Fruit fly (Drosophila melanogaster): Measurements from ENCODE around the gene elm.

The elm gene

dm6 chr3R:5648569-5649476, 5.8 kb downstream of the elm start, which contains the start of the genes MTA1-like and Sec23 (continued):
- TF ChIP-seq CG32532 (GFP tag; IDR thresholded peaks at IDR 0.05) (peak; percentile 43; the same call in 1 of the 2 replicates), CG8478 (optimal IDR thresholded peaks at IDR 0.05) (no peak), CG10209 (GFP tag; optimal IDR thresholded peaks at IDR 0.05) (peak; percentile 41), stc (GFP tag; IDR thresholded peaks at IDR 0.05) (no peak), CG7963 (GFP tag; IDR thresholded peaks at IDR 0.05; ENCODE audit: partially characterized antibody) (peak; percentile 74; the same call in 2 of the 3 replicates), CG10565 (GFP tag; optimal IDR thresholded peaks at IDR 0.05) (no peak), Nf-YC (tag; optimal IDR thresholded peaks at IDR 0.05) (peak; percentile 69), ro (GFP tag; IDR thresholded peaks at IDR 0.05) (no peak), peb (GFP tag; IDR thresholded peaks at IDR 0.05) (no peak), BtbVII (GFP tag; optimal IDR thresholded peaks at IDR 0.05) (no peak), prd (optimal IDR thresholded peaks at IDR 0.05) (no peak), prd (GFP tag; IDR thresholded peaks at IDR 0.05) (peak; percentile 52; the same call in 1 of the 3 replicates), CG34422 (GFP tag; IDR thresholded peaks at IDR 0.05) (0 out of 3 replicates have a peak, but pooled peaks have one; percentile 52), btn (GFP tag; optimal IDR thresholded peaks at IDR 0.05) (no peak), CG13775 (GFP tag; optimal IDR thresholded peaks at IDR 0.05) (peak; percentile 81), B-H1 (GFP tag; IDR thresholded peaks at IDR 0.05) (no peak), D19B (GFP tag; optimal IDR thresholded peaks at IDR 0.05) (peak; percentile 18), schlank (tag; optimal IDR thresholded peaks at IDR 0.05) (no peak), CG6791 (GFP tag; IDR thresholded peaks at IDR 0.05; ENCODE audit: partially characterized antibody) (peak; percentile 93), pros (GFP tag; optimal IDR thresholded peaks at IDR 0.05) (peak; percentile 97), dimm (GFP tag; IDR thresholded peaks at IDR 0.05) (no peak), lilli (GFP tag; optimal IDR thresholded peaks at IDR 0.05) (peak; percentile 65), CG34224 (GFP tag; IDR thresholded peaks at IDR 0.05; ENCODE audit: partially characterized antibody) (peak; percentile 85), tgo (GFP tag; IDR thresholded peaks at IDR 0.05) (peak; percentile 40; the same call in 1 of the 3 replicates), vfl (GFP tag; optimal IDR thresholded peaks at IDR 0.05) (no peak), CG17612 (GFP tag; IDR thresholded peaks at IDR 0.05) (no peak), CG6813 (GFP tag; optimal IDR thresholded peaks at IDR 0.05) (peak; percentile 7), bcd (GFP tag; optimal IDR thresholded peaks at IDR 0.05) (peak; percentile 34), Fer1 (GFP tag; optimal IDR thresholded peaks at IDR 0.05) (peak; percentile 11), dpn (GFP tag; optimal IDR thresholded peaks at IDR 0.05) (peak; percentile 42 to 58), tx (GFP tag; optimal IDR thresholded peaks at IDR 0.05) (peak; percentile 14), CG6654 (GFP tag; optimal IDR thresholded peaks at IDR 0.05) (no peak), CG8924 (tag; optimal IDR thresholded peaks at IDR 0.05) (peak; percentile 71), CG13894 (tag; optimal IDR thresholded peaks at IDR 0.05) (peak; percentile 37), Hey (tag; optimal IDR thresholded peaks at IDR 0.05) (no peak), Oli (tag; optimal IDR thresholded peaks at IDR 0.05) (peak; percentile 32), zfh2 (GFP tag; optimal IDR thresholded peaks at IDR 0.05) (peak; percentile 54), Bdp1 (GFP tag; optimal IDR thresholded peaks at IDR 0.05) (no peak), C15 (GFP tag; IDR thresholded peaks at IDR 0.05) (no peak), sug (tag; optimal IDR thresholded peaks at IDR 0.05) (peak; percentile 64), luna (GFP tag; optimal IDR thresholded peaks at IDR 0.05) (no peak), slou (GFP tag; optimal IDR thresholded peaks at IDR 0.05) (peak; percentile 43), Antp (GFP tag; optimal IDR thresholded peaks at IDR 0.05) (no peak), Dfd (GFP tag; optimal IDR thresholded peaks at IDR 0.05) (no peak), Sox102F (GFP tag; optimal IDR thresholded peaks at IDR 0.05) (no peak), CG2120 (GFP tag; optimal IDR thresholded peaks at IDR 0.05) (peak; percentile 51), ato (GFP tag; IDR thresholded peaks at IDR 0.05; ENCODE audit: partially characterized antibody) (peak; percentile 76), CG15601 (tag; optimal IDR thresholded peaks at IDR 0.05) (peak; percentile 64), NFAT (GFP tag; IDR thresholded peaks at IDR 0.05) (no peak)

Measured in whole organism, embryonic.